Fruit fly (Drosophila melanogaster) whole organism, prepupa: ENCODE results near the gene sgg.

Experiments
- Blimp-1 ChIP-seq: fragments of 200-800 bp; sonication (Bioruptor generic); optimal IDR thresholded peaks from 3 replicates; lab custom pipeline; 2017; ENCODE audit warnings: missing biosample characterization, missing genetic modification characterization, mild to moderate bottlenecking, moderate library complexity, missing genetic modification reagents
- CG10631 ChIP-seq: fragments of 200-800 bp; sonication (Bioruptor generic); optimal IDR thresholded peaks from 2 replicates; lab custom pipeline; 2016; ENCODE audit warnings: missing biosample characterization, missing genetic modification characterization
- CG11294 ChIP-seq: fragments of 200-800 bp; sonication (Bioruptor generic); IDR thresholded peaks from 2 replicates; pipeline ENCODE4 v1.3.6; 2022; ENCODE audit warnings: missing biosample characterization, missing genetic modification characterization
- CG11762 ChIP-seq: fragments of 200-800 bp; sonication (Bioruptor generic); optimal IDR thresholded peaks from 3 replicates; lab custom pipeline; 2016; ENCODE audit warnings: missing biosample characterization, missing genetic modification characterization; ENCODE audit not compliant: insufficient read depth
- CG11902 ChIP-seq: fragments of 200-800 bp; sonication (Bioruptor generic); optimal IDR thresholded peaks from 3 replicates; lab custom pipeline; 2016; ENCODE audit warnings: missing biosample characterization, missing genetic modification characterization
- CG15336 ChIP-seq: fragments of 200-800 bp; sonication (Bioruptor generic); IDR thresholded peaks from 2 replicates; pipeline ENCODE4 v1.3.6; 2022; ENCODE audit warnings: missing biosample characterization, missing genetic modification characterization
- CG1621 ChIP-seq: fragments of 200-800 bp; sonication (Bioruptor generic); optimal IDR thresholded peaks from 3 replicates; lab custom pipeline; 2018; ENCODE audit warnings: missing biosample characterization, mild to moderate bottlenecking, missing genetic modification characterization
- CG16779 ChIP-seq: fragments of 200-800 bp; sonication (Bioruptor generic); optimal IDR thresholded peaks from 3 replicates; lab custom pipeline; 2017; ENCODE audit warnings: missing biosample characterization, mild to moderate bottlenecking, missing genetic modification characterization
- CG3032 ChIP-seq: fragments of 200-800 bp; optimal IDR thresholded peaks from 2 replicates; lab custom pipeline; 2019; ENCODE audit warnings: missing biosample characterization, mild to moderate bottlenecking, missing genetic modification characterization, moderate library complexity
- CG31627 ChIP-seq: fragments of 200-800 bp; sonication (Bioruptor generic); optimal IDR thresholded peaks from 3 replicates; lab custom pipeline; 2016; ENCODE audit warnings: missing biosample characterization, missing genetic modification characterization
- CG34406 ChIP-seq: fragments of 200-800 bp; sonication (Bioruptor generic); optimal IDR thresholded peaks from 3 replicates; lab custom pipeline; 2016; ENCODE audit warnings: missing biosample characterization, missing genetic modification characterization
- CG3919 ChIP-seq: fragments of 200-800 bp; sonication (Bioruptor generic); optimal IDR thresholded peaks from 3 replicates; lab custom pipeline; 2016; ENCODE audit warnings: missing biosample characterization, missing genetic modification characterization
- CG6163 ChIP-seq: fragments of 200-800 bp; sonication (Bioruptor generic); IDR thresholded peaks from 3 replicates; pipeline ENCODE4 v1.3.6; 2022; ENCODE audit warnings: missing biosample characterization, missing genetic modification characterization
- CG6792 ChIP-seq: fragments of 200-800 bp; sonication (Bioruptor generic); optimal IDR thresholded peaks from 3 replicates; lab custom pipeline; 2016; ENCODE audit warnings: missing biosample characterization, missing genetic modification characterization
- CG6808 ChIP-seq: fragments of 200-800 bp; sonication (Bioruptor generic); optimal IDR thresholded peaks from 3 replicates; lab custom pipeline; 2017; ENCODE audit warnings: missing biosample characterization, missing genetic modification characterization, mild to moderate bottlenecking, moderate library complexity, missing genetic modification reagents
- CG7368 ChIP-seq: fragments of 200-800 bp; sonication (Bioruptor generic); optimal IDR thresholded peaks from 3 replicates; lab custom pipeline; 2016; ENCODE audit warnings: missing biosample characterization, missing genetic modification characterization
- CG8119 ChIP-seq: fragments of 200-800 bp; sonication (Bioruptor generic); IDR thresholded peaks from 3 replicates; pipeline ENCODE4 v1.3.6; 2022; ENCODE audit warnings: missing biosample characterization, missing genetic modification characterization
- CG8319 ChIP-seq: fragments of 200-800 bp; sonication (Bioruptor generic); optimal IDR thresholded peaks from 3 replicates; lab custom pipeline; 2016; ENCODE audit warnings: missing biosample characterization, missing genetic modification characterization
- CG8632 ChIP-seq: fragments of 200-800 bp; sonication (Bioruptor generic); optimal IDR thresholded peaks from 3 replicates; lab custom pipeline; 2016; ENCODE audit warnings: missing biosample characterization, missing genetic modification characterization
- Eip75B ChIP-seq: fragments of 200-800 bp; sonication (Bioruptor generic); optimal IDR thresholded peaks from 3 replicates; lab custom pipeline; 2016; ENCODE audit warnings: missing biosample characterization, missing genetic modification characterization
- Eip78C ChIP-seq: fragments of 200-800 bp; sonication (Bioruptor generic); peaks from one replicate; lab custom pipeline; 2016; ENCODE audit warnings: missing biosample characterization, missing genetic modification characterization
- Eip93F ChIP-seq: fragments of 200-800 bp; sonication (Bioruptor generic); optimal IDR thresholded peaks from 2 replicates; lab custom pipeline; 2016; ENCODE audit warnings: missing biosample characterization, mild to moderate bottlenecking, missing genetic modification characterization
- Ets21C ChIP-seq: fragments of 200-800 bp; sonication (Bioruptor generic); optimal IDR thresholded peaks from 3 replicates; lab custom pipeline; 2016; ENCODE audit warnings: missing biosample characterization, missing genetic modification characterization
- Ets96B ChIP-seq: fragments of 200-800 bp; optimal IDR thresholded peaks from 2 replicates; lab custom pipeline; 2019; ENCODE audit warnings: missing biosample characterization, mild to moderate bottlenecking, missing genetic modification characterization, moderate library complexity
- Gug ChIP-seq: fragments of 200-800 bp; sonication (Bioruptor generic); IDR thresholded peaks from 2 replicates; pipeline ENCODE4 v1.3.6; 2022; ENCODE audit warnings: missing biosample characterization, missing genetic modification characterization
- Hr38 ChIP-seq: sonication (Bioruptor generic); optimal IDR thresholded peaks from 2 replicates; lab custom pipeline; 2016; ENCODE audit warnings: missing biosample characterization, missing genetic modification characterization
- Hr39 ChIP-seq: fragments of 200-800 bp; sonication (Bioruptor generic); optimal IDR thresholded peaks from 2 replicates; lab custom pipeline; 2016; ENCODE audit warnings: missing biosample characterization, missing genetic modification characterization
- Hr4 ChIP-seq: fragments of 200-800 bp; sonication (Bioruptor generic); optimal IDR thresholded peaks from 3 replicates; lab custom pipeline; 2016; ENCODE audit warnings: missing biosample characterization, missing genetic modification characterization
- Lpt ChIP-seq: fragments of 200-800 bp; sonication (Bioruptor generic); optimal IDR thresholded peaks from 3 replicates; lab custom pipeline; 2016; ENCODE audit warnings: missing biosample characterization, missing genetic modification characterization
- Met ChIP-seq: fragments of 200-800 bp; sonication (Bioruptor generic); optimal IDR thresholded peaks from 3 replicates; lab custom pipeline; 2016; ENCODE audit warnings: missing biosample characterization, missing genetic modification characterization
- Smox ChIP-seq: fragments of 200-800 bp; sonication (Bioruptor generic); optimal IDR thresholded peaks from 3 replicates; lab custom pipeline; 2016; ENCODE audit warnings: missing biosample characterization, missing genetic modification characterization
- Sox14 ChIP-seq: fragments of 200-800 bp; sonication (Bioruptor generic); optimal IDR thresholded peaks from 3 replicates; lab custom pipeline; 2016; ENCODE audit warnings: missing biosample characterization, missing genetic modification characterization
- Sox15 ChIP-seq: fragments of 200-800 bp; sonication (Bioruptor generic); optimal IDR thresholded peaks from 3 replicates; lab custom pipeline; 2016; ENCODE audit warnings: missing biosample characterization, missing genetic modification characterization
- achi ChIP-seq: fragments of 200-800 bp; sonication (Bioruptor generic); optimal IDR thresholded peaks from 3 replicates; lab custom pipeline; 2016; ENCODE audit warnings: missing biosample characterization, missing genetic modification characterization
- acj6 ChIP-seq: fragments of 200-800 bp; sonication (Bioruptor generic); optimal IDR thresholded peaks from 3 replicates; lab custom pipeline; 2016; ENCODE audit warnings: missing biosample characterization, missing genetic modification characterization
- cyc ChIP-seq: fragments of 200-800 bp; sonication (Bioruptor generic); optimal IDR thresholded peaks from 3 replicates; lab custom pipeline; 2016; ENCODE audit warnings: missing biosample characterization, missing genetic modification characterization
- dac ChIP-seq: fragments of 200-800 bp; sonication (Bioruptor generic); optimal IDR thresholded peaks from 2 replicates; lab custom pipeline; 2017; ENCODE audit warnings: missing biosample characterization, mild to moderate bottlenecking, missing genetic modification characterization
- dsx ChIP-seq: fragments of 200-800 bp; optimal IDR thresholded peaks from 3 replicates; lab custom pipeline; 2019; ENCODE audit warnings: missing biosample characterization, mild to moderate bottlenecking, missing genetic modification characterization, moderate library complexity; ENCODE audit not compliant: poor library complexity, severe bottlenecking
- eg ChIP-seq: fragments of 200-800 bp; sonication (Bioruptor generic); IDR thresholded peaks from 3 replicates; pipeline ENCODE4 v1.3.6; 2022; ENCODE audit warnings: missing biosample characterization, missing genetic modification characterization
- esn ChIP-seq: fragments of 200-800 bp; sonication (Bioruptor generic); optimal IDR thresholded peaks from 2 replicates; lab custom pipeline; 2016; ENCODE audit warnings: missing biosample characterization, mild to moderate bottlenecking, missing genetic modification characterization, moderate library complexity
- fd59A ChIP-seq: fragments of 200-800 bp; sonication (Bioruptor generic); optimal IDR thresholded peaks from 2 replicates; lab custom pipeline; 2017; ENCODE audit warnings: missing biosample characterization, mild to moderate bottlenecking, missing genetic modification characterization, missing genetic modification reagents
- fd85E ChIP-seq: fragments of 200-800 bp; sonication (Bioruptor generic); optimal IDR thresholded peaks from 3 replicates; lab custom pipeline; 2016; ENCODE audit warnings: missing biosample characterization, missing genetic modification characterization
- fkh ChIP-seq: fragments of 200-800 bp; sonication (Bioruptor generic); optimal IDR thresholded peaks from 3 replicates; lab custom pipeline; 2017; ENCODE audit warnings: missing biosample characterization, mild to moderate bottlenecking, missing genetic modification characterization, moderate library complexity
- net ChIP-seq: fragments of 200-800 bp; sonication (Bioruptor generic); optimal IDR thresholded peaks from 3 replicates; lab custom pipeline; 2016; ENCODE audit warnings: missing biosample characterization, missing genetic modification characterization
- pdm3 ChIP-seq: fragments of 200-800 bp; sonication (Bioruptor generic); optimal IDR thresholded peaks from 3 replicates; lab custom pipeline; 2016; ENCODE audit warnings: missing biosample characterization, missing genetic modification characterization
- salr ChIP-seq, 2 experiments: fragments of 200-800 bp; sonication (Bioruptor generic); optimal IDR thresholded peaks; 3 replicates each; lab custom pipeline; 2016 to 2018; ENCODE audit warnings: missing biosample characterization in 2 of 2, missing genetic modification characterization in 2 of 2, mild to moderate bottlenecking in 1 of 2
- spab ChIP-seq: fragments of 200-800 bp; sonication (Bioruptor generic); optimal IDR thresholded peaks from 2 replicates; lab custom pipeline; 2017; ENCODE audit warnings: missing biosample characterization, mild to moderate bottlenecking, missing genetic modification characterization, missing genetic modification reagents
- topi ChIP-seq: fragments of 200-800 bp; sonication (Bioruptor generic); optimal IDR thresholded peaks from 3 replicates; lab custom pipeline; 2016; ENCODE audit warnings: missing biosample characterization, missing genetic modification characterization
- vri ChIP-seq: fragments of 200-800 bp; sonication (Bioruptor generic); optimal IDR thresholded peaks from 3 replicates; lab custom pipeline; 2016; ENCODE audit warnings: missing biosample characterization, mild to moderate bottlenecking, missing genetic modification characterization

Gene sgg

DNA sequence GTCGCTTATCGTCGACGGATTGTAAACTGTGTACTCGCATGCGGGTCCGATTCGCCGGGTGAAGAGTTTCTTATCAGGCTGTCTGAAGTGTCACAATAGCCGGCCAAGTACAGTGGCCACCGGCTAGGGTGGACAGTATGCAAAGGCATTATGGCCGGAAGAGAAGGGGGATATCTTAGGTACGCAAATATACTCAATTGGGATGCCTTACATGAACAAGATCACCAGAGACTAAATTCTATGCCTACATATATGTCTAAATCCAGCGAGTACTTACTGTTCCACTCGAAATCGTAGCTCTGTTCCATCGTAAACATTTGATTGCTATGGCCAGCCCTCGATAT is 40.0 kb upstream of the sgg start (continued):
- TF ChIP-seq CG10631 (GFP tag; lab: Kevin White, UChicago): peak; percentile 86
- TF ChIP-seq CG6808: peak; percentile 81
- peak; percentile 95 for TF ChIP-seq CG6163 (GFP tag; lab: Robert Waterston, UW)
- peak; percentile 81 for TF ChIP-seq CG8119 (GFP tag; lab: Robert Waterston, UW)
- TF ChIP-seq eg (GFP tag; lab: Robert Waterston, UW): peak; percentile 95
- TF ChIP-seq fkh: peak; percentile 67
- peak; percentile 96 for TF ChIP-seq topi
- TF ChIP-seq CG11294 (GFP tag; lab: Robert Waterston, UW): peak; percentile 92
- TF ChIP-seq acj6 (GFP tag; lab: Kevin White, UChicago): peak; percentile 91
- peak; percentile 93 for TF ChIP-seq esn (GFP tag; lab: Kevin White, UChicago)
- TF ChIP-seq fd85E: peak; percentile 88
- peak; percentile 97 for TF ChIP-seq Hr39 (GFP tag; lab: Kevin White, UChicago)

DNA sequence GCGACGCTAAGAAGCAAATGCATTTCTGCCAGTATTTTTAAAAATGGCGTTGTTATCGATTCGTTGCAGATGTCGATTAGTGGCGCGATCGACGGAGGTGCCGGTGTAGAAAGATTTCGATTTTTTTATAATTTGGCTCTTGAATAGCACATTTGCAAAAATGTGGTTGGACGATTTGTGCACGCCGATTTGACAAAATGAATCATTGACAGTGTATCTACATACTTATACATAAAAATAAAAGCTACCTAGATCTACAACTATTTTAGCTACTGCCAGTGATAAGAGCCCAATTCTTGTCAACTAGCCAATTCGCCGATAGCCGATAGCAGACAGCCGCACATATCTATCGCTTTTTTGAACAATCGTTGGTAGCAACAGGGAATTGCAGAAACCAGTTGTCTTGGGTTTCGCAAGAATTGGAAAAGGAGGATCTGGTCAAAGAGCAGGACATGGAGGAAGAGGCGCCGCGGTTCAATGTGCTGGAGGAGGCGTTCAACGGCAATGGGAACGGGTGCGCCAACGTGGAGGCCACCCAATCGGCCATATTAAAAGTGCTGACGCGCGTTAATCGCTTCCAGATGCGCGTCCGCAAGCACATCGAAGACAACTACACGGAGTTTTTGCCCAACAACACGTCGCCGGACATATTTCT is 29.8 kb upstream of the sgg start, which contains the start of the genes Klp3A and Zw10:
TSS of gene Klp3A (minus strand) at position 202 of the 655 bp plus-strand sequence.
TSS of gene Zw10 (plus strand) at position 347 of the 655 bp plus-strand sequence.
- no peak for TF ChIP-seq acj6 (GFP tag; lab: Kevin White, UChicago)
- no peak for TF ChIP-seq Ets21C (GFP tag; lab: Kevin White, UChicago)
- no peak for TF ChIP-seq spab (GFP tag; lab: Kevin White, UChicago)
- no peak for TF ChIP-seq Hr4 (GFP tag; lab: Kevin White, UChicago)
- TF ChIP-seq CG1621 (tag; lab: Kevin White, UChicago): no peak
- no peak for TF ChIP-seq salr (GFP tag; optimal IDR thresholded peaks at IDR 0.05; lab: Kevin White, UChicago)
- TF ChIP-seq eg (GFP tag; lab: Robert Waterston, UW): no peak
- TF ChIP-seq CG8319: no peak
- peak; percentile 12 for TF ChIP-seq CG3032 (tag; lab: Kevin White, UChicago)
- TF ChIP-seq Eip93F (GFP tag; lab: Kevin White, UChicago): no peak
- TF ChIP-seq CG8119 (GFP tag; lab: Robert Waterston, UW): no peak
- TF ChIP-seq Eip75B (GFP tag; lab: Kevin White, UChicago): no peak
- no peak for TF ChIP-seq CG8632 (GFP tag; lab: Kevin White, UChicago)
- TF ChIP-seq dsx (GFP tag; lab: Kevin White, UChicago): no peak
- TF ChIP-seq Blimp-1 (GFP tag; lab: Kevin White, UChicago): no peak
- no peak for TF ChIP-seq CG10631 (GFP tag; lab: Kevin White, UChicago)
- 0 out of 2 replicates have a peak, but pooled peaks have one; percentile 24 for TF ChIP-seq Gug (GFP tag; lab: Robert Waterston, UW)
- TF ChIP-seq Lpt: no peak
- no peak for TF ChIP-seq Sox15
- no peak for TF ChIP-seq pdm3 (GFP tag; lab: Kevin White, UChicago)
- TF ChIP-seq net (GFP tag; lab: Kevin White, UChicago): no peak
- no peak for TF ChIP-seq dac (GFP tag; lab: Kevin White, UChicago)
- TF ChIP-seq esn (GFP tag; lab: Kevin White, UChicago): peak; percentile 41
- no peak for TF ChIP-seq Met (GFP tag; lab: Kevin White, UChicago)
- no peak for TF ChIP-seq Smox (GFP tag; lab: Kevin White, UChicago)
- TF ChIP-seq Hr38 (GFP tag; lab: Kevin White, UChicago): no peak
- TF ChIP-seq CG31627: peak; percentile 38
- TF ChIP-seq Sox14: no peak
- TF ChIP-seq topi: peak; percentile 40
- no peak for TF ChIP-seq achi (GFP tag; lab: Kevin White, UChicago)
- TF ChIP-seq vri (GFP tag; lab: Kevin White, UChicago): no peak
- TF ChIP-seq Ets96B: no peak
- no peak for TF ChIP-seq CG6163 (GFP tag; lab: Robert Waterston, UW)
- TF ChIP-seq Eip78C (GFP tag; lab: Kevin White, UChicago): no peak
- no peak for TF ChIP-seq Hr39 (GFP tag; lab: Kevin White, UChicago)
- no peak for TF ChIP-seq CG6792
- TF ChIP-seq CG15336 (GFP tag; lab: Robert Waterston, UW): no peak
- TF ChIP-seq cyc (GFP tag; lab: Kevin White, UChicago): peak; percentile 26
- no peak for TF ChIP-seq fd59A (GFP tag; lab: Kevin White, UChicago)
- TF ChIP-seq CG11762 (GFP tag; lab: Kevin White, UChicago): no peak
- no peak for TF ChIP-seq CG11902 (GFP tag; lab: Kevin White, UChicago)
- no peak for TF ChIP-seq CG7368 (GFP tag; lab: Kevin White, UChicago)
- TF ChIP-seq CG34406: no peak
- no peak for TF ChIP-seq fd85E
- no peak for TF ChIP-seq CG11294 (GFP tag; lab: Robert Waterston, UW)
- no peak for TF ChIP-seq CG3919 (GFP tag; lab: Kevin White, UChicago)
- TF ChIP-seq CG16779: no peak
